Worm (Caenorhabditis elegans) whole organism, L3 larva: Measurements from ENCODE around the gene tyr-1.

ENCODE experiments used
- fkh-10 ChIP-seq: sonication (generic microtip); optimal IDR thresholded peaks from 2 replicates; lab custom pipeline; 2017; ENCODE audit warnings: missing biosample characterization, missing genetic modification reagents, missing genetic modification characterization
- mdl-1 ChIP-seq: fragments of 150-350 bp; optimal IDR thresholded peaks from 2 replicates; lab custom pipeline; 2014; ENCODE audit warnings: missing biosample characterization, missing genetic modification characterization
- snpc-4 ChIP-seq: fragments of 150-350 bp; optimal IDR thresholded peaks from 2 replicates; lab custom pipeline; 2014; ENCODE audit warnings: missing biosample characterization, missing genetic modification characterization
- ztf-4 ChIP-seq: fragments of 150-350 bp; optimal IDR thresholded peaks from 2 replicates; lab custom pipeline; 2014; ENCODE audit warnings: missing biosample characterization, missing genetic modification characterization

ce11 chrIII:7877090-7877489 lies 3.5 kb downstream of the tyr-1 start:
- TF ChIP-seq snpc-4 (tag; lab: Kevin White, UChicago) (no peak), ztf-4 (tag; lab: Kevin White, UChicago) (no peak), mdl-1 (no peak), fkh-10 (GFP tag; lab: Kevin White, UChicago) (no peak)
